Worm (Caenorhabditis elegans): ENCODE measurements around the gene twk-3.

Gene twk-3

DNA sequence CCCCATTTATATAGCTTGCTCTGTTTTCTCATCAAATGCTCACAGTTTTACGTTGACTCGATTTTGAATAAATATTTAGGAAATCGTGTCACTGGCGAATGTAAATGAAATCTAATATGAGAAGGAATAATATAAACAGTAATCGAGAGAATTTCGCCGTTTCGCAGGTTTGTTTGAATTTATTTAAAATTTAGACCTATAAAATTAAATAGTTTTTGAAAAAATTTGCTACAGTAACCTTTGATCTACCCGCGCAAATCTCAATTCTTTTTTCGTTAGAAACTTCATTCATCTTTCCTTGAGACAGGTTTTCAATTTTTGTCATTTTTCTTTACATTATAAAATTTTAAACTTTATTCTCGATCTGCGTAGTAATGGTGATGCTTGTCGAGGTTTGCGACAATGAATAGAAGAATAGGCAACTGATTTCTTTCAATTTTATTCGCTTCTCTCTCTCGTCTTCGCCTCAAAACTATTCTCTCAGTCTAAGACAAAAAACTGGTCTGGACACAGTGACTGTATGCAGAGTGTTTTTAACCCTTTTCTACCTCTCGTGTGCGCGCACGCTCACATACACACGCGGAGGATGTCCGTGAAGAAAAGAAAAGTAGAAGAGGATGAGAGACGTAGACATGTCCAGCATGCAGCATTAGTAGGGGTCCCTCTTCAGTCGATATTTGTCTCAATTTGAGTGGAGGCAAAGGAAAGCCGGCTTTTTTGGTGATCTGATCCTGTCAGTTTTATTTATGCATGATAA is 9.9 kb upstream of the twk-3 start, which contains the start of gene dab-1:
dab-1 (plus strand) TSS at position 78 of the 757 bp plus-strand sequence.
- no peak for TF ChIP-seq aly-2 (tag; optimal IDR thresholded peaks at IDR 0.05)
- TF ChIP-seq egl-5 (tag; optimal IDR thresholded peaks at IDR 0.05) = no peak
- no peak for TF ChIP-seq elt-2 (tag; optimal IDR thresholded peaks at IDR 0.05)
- TF ChIP-seq fos-1 (tag; optimal IDR thresholded peaks at IDR 0.05) = no peak
- no peak for TF ChIP-seq elt-3 (tag; optimal IDR thresholded peaks at IDR 0.05)
- no peak for TF ChIP-seq mml-1 (tag; optimal IDR thresholded peaks at IDR 0.05)
- TF ChIP-seq nhr-237 (tag; optimal IDR thresholded peaks at IDR 0.05) = no peak
- no peak for TF ChIP-seq ztf-4 (tag; optimal IDR thresholded peaks at IDR 0.05)
- no peak for TF ChIP-seq nhr-28 (tag; optimal IDR thresholded peaks at IDR 0.05)
- TF ChIP-seq ceh-16 (tag; optimal IDR thresholded peaks at IDR 0.05) = no peak
- TF ChIP-seq lin-15B (tag; optimal IDR thresholded peaks at IDR 0.05) = no peak
- no peak for TF ChIP-seq lin-39 (tag; optimal IDR thresholded peaks at IDR 0.05)
- no peak for TF ChIP-seq skn-1 (tag; optimal IDR thresholded peaks at IDR 0.05)
- TF ChIP-seq daf-12 (tag; optimal IDR thresholded peaks at IDR 0.05) = no peak
- TF ChIP-seq nhr-11 (tag; optimal IDR thresholded peaks at IDR 0.05) = no peak
- TF ChIP-seq R02D3.7 (tag; optimal IDR thresholded peaks at IDR 0.05) = no peak
- peak; percentile 50 for TF ChIP-seq hmg-11 (tag; optimal IDR thresholded peaks at IDR 0.05)
- peak; percentile 4 for TF ChIP-seq pha-4 (tag; optimal IDR thresholded peaks at IDR 0.05)
- TF ChIP-seq nhr-25 (tag; optimal IDR thresholded peaks at IDR 0.05) = peak; percentile 88
- no peak for TF ChIP-seq jun-1 (tag; optimal IDR thresholded peaks at IDR 0.05)
- no peak for TF ChIP-seq sea-2 (GFP tag; optimal IDR thresholded peaks at IDR 0.05)
- TF ChIP-seq elt-1 (tag; optimal IDR thresholded peaks at IDR 0.05) = no peak
- TF ChIP-seq nhr-23 (tag; optimal IDR thresholded peaks at IDR 0.05) = peak; percentile 40
- TF ChIP-seq unc-39 (tag; optimal IDR thresholded peaks at IDR 0.05) = no peak
- TF ChIP-seq mdl-1 (tag; optimal IDR thresholded peaks at IDR 0.05) = peak; percentile 15
- TF ChIP-seq unc-62 (GFP tag; optimal IDR thresholded peaks at IDR 0.05) = no peak
- TF ChIP-seq snpc-4 (tag; optimal IDR thresholded peaks at IDR 0.05) = peak; percentile 8
- no peak for TF ChIP-seq eor-1 (tag; optimal IDR thresholded peaks at IDR 0.05)
- no peak for TF ChIP-seq nhr-76 (tag; optimal IDR thresholded peaks at IDR 0.05)
- TF ChIP-seq ama-1 (optimal IDR thresholded peaks at IDR 0.05) = peak; percentile 31
- TF ChIP-seq lsy-12 (tag; optimal IDR thresholded peaks at IDR 0.05) = no peak
- TF ChIP-seq ceh-9 (tag; optimal IDR thresholded peaks at IDR 0.05) = no peak
- peak; percentile 1 for TF ChIP-seq nfya-1 (tag; optimal IDR thresholded peaks at IDR 0.05; ENCODE audit: insufficient read depth)

DNA sequence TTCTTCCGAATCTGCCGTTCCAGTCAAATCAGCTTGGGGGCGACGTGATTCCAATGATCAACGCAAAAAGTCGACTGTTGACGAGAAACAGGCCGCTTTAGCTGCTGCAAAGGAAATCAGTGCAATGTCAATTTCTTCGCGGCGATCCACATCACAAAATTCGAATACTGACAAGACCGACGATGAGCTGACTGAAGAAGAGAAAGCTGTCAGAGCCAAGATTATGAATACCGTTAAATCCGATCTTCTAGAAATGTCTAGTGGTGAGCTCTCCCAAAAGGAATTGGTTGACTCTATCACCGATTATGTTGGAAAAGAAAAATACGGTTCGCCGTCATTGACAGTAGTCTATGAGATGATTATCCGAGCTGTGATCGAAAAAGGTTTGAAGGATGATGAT is 7.7 kb upstream of the twk-3 start:
- no peak for TF ChIP-seq fos-1 (tag; optimal IDR thresholded peaks at IDR 0.05)
- TF ChIP-seq elt-1 (tag; optimal IDR thresholded peaks at IDR 0.05) = no peak

DNA sequence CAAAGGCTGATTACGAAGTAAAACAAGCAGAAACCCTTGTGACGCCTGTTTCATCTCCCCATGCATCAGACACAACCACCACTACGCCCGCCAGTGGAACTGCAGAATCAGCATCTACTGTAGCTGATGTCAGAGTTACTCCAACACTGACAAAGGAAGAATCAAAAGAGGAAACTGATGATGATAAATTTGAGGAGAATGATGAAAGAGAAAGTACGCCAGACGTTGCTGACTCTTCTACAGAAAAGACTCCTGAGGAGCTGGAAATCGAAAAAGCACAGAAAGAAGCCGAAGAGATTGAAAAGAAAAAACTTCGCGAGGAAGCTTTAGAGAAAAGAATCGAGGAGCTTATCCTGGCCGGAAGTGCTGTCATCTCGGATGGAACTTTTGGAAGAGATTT is 5.7 kb upstream of the twk-3 start:
- TF ChIP-seq egl-5 (tag; optimal IDR thresholded peaks at IDR 0.05) = no peak
- TF ChIP-seq zag-1 (tag; optimal IDR thresholded peaks at IDR 0.05) = no peak
- TF ChIP-seq lsy-12 (tag; optimal IDR thresholded peaks at IDR 0.05) = no peak
- TF ChIP-seq nhr-25 (tag; optimal IDR thresholded peaks at IDR 0.05) = no peak
- no peak for TF ChIP-seq mdl-1 (tag; optimal IDR thresholded peaks at IDR 0.05)
- TF ChIP-seq nhr-76 (tag; optimal IDR thresholded peaks at IDR 0.05) = no peak
- no peak for TF ChIP-seq elt-2 (tag; optimal IDR thresholded peaks at IDR 0.05)

DNA sequence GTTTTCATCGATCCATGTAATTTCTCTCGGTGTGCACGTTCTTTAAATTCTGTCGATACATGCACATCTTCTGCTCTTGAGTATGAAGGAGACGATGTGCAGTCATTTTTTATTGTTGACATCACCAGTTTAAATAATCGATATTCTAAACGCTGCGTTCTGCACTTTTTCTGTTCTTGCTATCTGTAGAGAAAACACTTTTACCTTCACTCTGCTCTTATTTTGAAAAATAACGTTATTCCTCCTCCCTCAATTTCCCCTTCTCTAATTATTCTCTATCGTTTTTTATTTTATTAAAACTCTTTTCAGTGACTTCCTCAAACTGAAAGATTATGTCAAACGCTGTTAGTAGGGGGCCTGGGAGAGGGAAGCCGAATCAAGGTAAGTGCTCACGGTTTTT is 4.3 kb upstream of the twk-3 start, which contains the start of gene ifg-1:
ifg-1 (plus strand) TSS at position 301 of the 400 bp plus-strand sequence.
- TF ChIP-seq ceh-28 (tag; optimal IDR thresholded peaks at IDR 0.05) (no peak), hmg-11 (tag; optimal IDR thresholded peaks at IDR 0.05) (no peak), unc-39 (tag; optimal IDR thresholded peaks at IDR 0.05) (no peak), skn-1 (tag; optimal IDR thresholded peaks at IDR 0.05) (no peak), elt-2 (tag; optimal IDR thresholded peaks at IDR 0.05) (no peak), ztf-4 (tag; optimal IDR thresholded peaks at IDR 0.05) (no peak), elt-3 (tag; optimal IDR thresholded peaks at IDR 0.05) (no peak), eor-1 (tag; optimal IDR thresholded peaks at IDR 0.05) (no peak), mdl-1 (tag; optimal IDR thresholded peaks at IDR 0.05) (no peak), nfya-1 (tag; optimal IDR thresholded peaks at IDR 0.05; ENCODE audit: insufficient read depth) (no peak), fkh-10 (GFP tag; optimal IDR thresholded peaks at IDR 0.05) (no peak), nhr-43 (tag; optimal IDR thresholded peaks at IDR 0.05; ENCODE audit: poor library complexity, severe bottlenecking) (no peak), nhr-28 (tag; optimal IDR thresholded peaks at IDR 0.05) (no peak), ztf-11 (tag; optimal IDR thresholded peaks at IDR 0.05) (no peak), pha-4 (tag; optimal IDR thresholded peaks at IDR 0.05) (no peak), sea-2 (GFP tag; optimal IDR thresholded peaks at IDR 0.05) (no peak), nhr-76 (tag; optimal IDR thresholded peaks at IDR 0.05) (no peak), unc-62 (GFP tag; optimal IDR thresholded peaks at IDR 0.05) (no peak)

All from whole organism, L3 larva.